Worm (Caenorhabditis elegans): Measurements from ENCODE around the gene Y9C9A.5.

DNA sequence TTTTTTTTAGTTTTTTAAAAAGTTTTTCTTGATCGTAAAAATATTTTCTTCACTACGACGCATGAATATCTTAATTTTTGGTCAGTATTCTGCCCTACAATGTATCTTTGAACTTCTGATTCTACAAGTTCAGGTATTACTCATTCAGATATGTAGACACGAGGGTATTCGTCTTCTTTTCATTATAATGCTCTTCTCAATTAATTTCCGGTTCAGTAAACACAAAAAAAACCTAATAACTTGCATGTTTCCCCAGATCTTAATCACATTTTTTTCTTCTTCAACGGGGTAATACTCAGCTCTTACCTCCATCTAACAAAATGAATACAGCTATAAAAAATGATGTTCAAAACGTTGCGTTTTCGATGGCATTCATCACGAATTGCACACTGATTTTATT, 50.3 kb downstream of the Y9C9A.5 start, which contains the start of gene str-162:
- TF ChIP-seq mdl-1 (tag; optimal IDR thresholded peaks at IDR 0.05) (no peak), ama-1 (optimal IDR thresholded peaks at IDR 0.05) (no peak)
